Worm (Caenorhabditis elegans) whole organism, L4/young adult: ENCODE data around the gene C17H12.8.
A peak's percentile ranks its signal among the peaks of the same experiment; 100 is the strongest.

ENCODE experiments used
- W03F9.2 ChIP-seq: fragments of 150-350 bp; optimal IDR thresholded peaks from 2 replicates; lab custom pipeline; 2014; ENCODE audit warnings: missing biosample characterization, missing genetic modification characterization
- dao-5 ChIP-seq: sonication (generic microtip); optimal IDR thresholded peaks from 2 replicates; lab custom pipeline; 2016; ENCODE audit warnings: missing genotype, missing genetic modification characterization, moderate library complexity, missing compliant biosample characterization
- him-1 ChIP-seq: sonication (generic microtip); optimal IDR thresholded peaks from 2 replicates; lab custom pipeline; 2016; ENCODE audit warnings: missing genotype, missing genetic modification reagents, missing genetic modification characterization, missing compliant biosample characterization

DNA sequence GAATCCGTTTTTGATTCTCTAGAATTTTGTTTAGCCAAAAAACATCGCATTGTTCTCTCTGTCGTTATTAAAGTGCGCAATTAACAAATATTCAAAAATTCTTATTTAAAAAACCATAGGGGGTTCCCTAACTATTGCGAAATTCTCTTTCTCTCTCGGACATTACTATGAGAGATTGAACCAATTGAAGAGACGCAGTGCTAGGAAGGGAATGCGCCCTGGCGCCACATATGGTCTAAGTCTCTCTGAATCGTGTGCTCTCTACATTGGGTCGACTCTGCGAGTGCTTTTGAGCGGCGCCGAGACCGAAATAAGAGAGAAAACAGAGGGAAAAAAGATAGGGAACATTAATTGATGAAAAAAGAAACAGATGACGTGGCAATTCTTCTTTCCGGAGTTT, 32.6 kb upstream of the C17H12.8 start:
- TF ChIP-seq him-1 (tag; lab: Kevin White, UChicago): peak; percentile 28
- peak; percentile 55 for TF ChIP-seq W03F9.2 (tag; lab: Kevin White, UChicago)
- no peak for TF ChIP-seq dao-5 (tag; lab: Kevin White, UChicago)
